Fruit fly (Drosophila melanogaster) whole organism, prepupa: ENCODE data around the gene CG33286.

Experiments used
- CG10669 ChIP-seq: fragments of 200-800 bp; sonication (Bioruptor generic); optimal IDR thresholded peaks from 3 replicates; lab custom pipeline; 2018; ENCODE audit warnings: missing biosample characterization, mild to moderate bottlenecking, missing genetic modification characterization, moderate library complexity
- CG11294 ChIP-seq: fragments of 200-800 bp; sonication (Bioruptor generic); IDR thresholded peaks from 2 replicates; pipeline ENCODE4 v1.3.6; 2022; ENCODE audit warnings: missing biosample characterization, missing genetic modification characterization
- CG3919 ChIP-seq: fragments of 200-800 bp; sonication (Bioruptor generic); optimal IDR thresholded peaks from 3 replicates; lab custom pipeline; 2016; ENCODE audit warnings: missing biosample characterization, missing genetic modification characterization
- CG6276 ChIP-seq: fragments of 200-800 bp; sonication (Bioruptor generic); optimal IDR thresholded peaks from 2 replicates; lab custom pipeline; 2017; ENCODE audit warnings: missing biosample characterization, mild to moderate bottlenecking, missing genetic modification characterization
- CG9139 ChIP-seq: fragments of 200-800 bp; sonication (Bioruptor generic); optimal IDR thresholded peaks from 3 replicates; lab custom pipeline; 2017; ENCODE audit warnings: missing biosample characterization, mild to moderate bottlenecking, missing genetic modification characterization
- Eip75B ChIP-seq: fragments of 200-800 bp; sonication (Bioruptor generic); optimal IDR thresholded peaks from 3 replicates; lab custom pipeline; 2016; ENCODE audit warnings: missing biosample characterization, missing genetic modification characterization
- Ets21C ChIP-seq: fragments of 200-800 bp; sonication (Bioruptor generic); optimal IDR thresholded peaks from 3 replicates; lab custom pipeline; 2016; ENCODE audit warnings: missing biosample characterization, missing genetic modification characterization
- Sox102F ChIP-seq: fragments of 200-800 bp; sonication (Bioruptor generic); optimal IDR thresholded peaks from 2 replicates; lab custom pipeline; 2016; ENCODE audit warnings: missing biosample characterization, mild to moderate bottlenecking, missing genetic modification characterization
- Sox15 ChIP-seq: fragments of 200-800 bp; sonication (Bioruptor generic); optimal IDR thresholded peaks from 3 replicates; lab custom pipeline; 2016; ENCODE audit warnings: missing biosample characterization, missing genetic modification characterization
- dsx ChIP-seq: fragments of 200-800 bp; optimal IDR thresholded peaks from 3 replicates; lab custom pipeline; 2019; ENCODE audit warnings: missing biosample characterization, mild to moderate bottlenecking, missing genetic modification characterization, moderate library complexity; ENCODE audit not compliant: poor library complexity, severe bottlenecking
- svp ChIP-seq: fragments of 200-800 bp; sonication (Bioruptor generic); peaks from one replicate; lab custom pipeline; 2016; ENCODE audit warnings: missing biosample characterization, missing genetic modification characterization

- no peak for TF ChIP-seq CG3919 (GFP tag; lab: Kevin White, UChicago)
- TF ChIP-seq CG10669: no peak
- TF ChIP-seq Eip75B (GFP tag; lab: Kevin White, UChicago): no peak
- TF ChIP-seq CG11294: no peak
- no peak for TF ChIP-seq CG9139 (GFP tag; lab: Kevin White, UChicago)
- TF ChIP-seq dsx (GFP tag; lab: Kevin White, UChicago): no peak
- TF ChIP-seq svp (GFP tag; lab: Kevin White, UChicago): no peak
- no peak for TF ChIP-seq Ets21C (GFP tag; lab: Kevin White, UChicago)
- no peak for TF ChIP-seq Sox15 (GFP tag; lab: Kevin White, UChicago)
- TF ChIP-seq CG6276 (GFP tag; lab: Kevin White, UChicago): no peak
- TF ChIP-seq Sox102F (GFP tag; lab: Kevin White, UChicago): peak; percentile 12
Observed at dm6 chr3L:21008255-21008815, 33.8 kb upstream of the CG33286 start.
